Worm (Caenorhabditis elegans): ENCODE data around the gene C01G10.5.
"Not testable (repeated sequence)": the region's sequence is repeated elsewhere in the genome, so short reads cannot be mapped to it uniquely, and the experiment has no call there.

The C01G10.5 gene

ce11 chrV:15089438-15089837, at the start of gene C01G10.5, which contains the start of gene C01G10.4:
Gene C01G10.5 (minus strand): TSS chrV:15089538.
Gene C01G10.4 (plus strand): TSS chrV:15089740.
- no peak for TF ChIP-seq unc-62 (GFP tag; optimal IDR thresholded peaks at IDR 0.05)

DNA sequence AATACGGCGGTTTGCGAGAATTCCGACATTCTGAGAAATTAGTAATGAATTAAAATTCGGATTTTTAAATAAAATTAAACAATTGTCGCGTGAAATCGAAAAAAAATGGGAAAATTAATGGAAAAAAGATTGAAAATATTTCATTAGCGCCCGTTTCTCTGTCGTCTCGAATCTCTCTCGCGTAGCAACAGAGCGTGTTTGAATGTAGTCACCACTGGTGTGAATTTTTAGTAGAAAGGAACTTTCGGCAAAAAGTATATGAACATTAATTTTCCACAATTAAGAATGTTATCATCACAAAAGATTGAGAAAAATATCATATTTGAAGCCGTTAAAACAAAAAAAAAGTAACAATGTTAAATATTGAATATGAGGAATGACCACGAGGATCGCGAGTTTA, 47.4 kb upstream of the C01G10.5 start, which contains the start of gene aipl-1:
Gene aipl-1 (minus strand): TSS at position 30 of the 400 bp plus-strand sequence.
- no peak for TF ChIP-seq unc-62 (GFP tag; optimal IDR thresholded peaks at IDR 0.05)

DNA sequence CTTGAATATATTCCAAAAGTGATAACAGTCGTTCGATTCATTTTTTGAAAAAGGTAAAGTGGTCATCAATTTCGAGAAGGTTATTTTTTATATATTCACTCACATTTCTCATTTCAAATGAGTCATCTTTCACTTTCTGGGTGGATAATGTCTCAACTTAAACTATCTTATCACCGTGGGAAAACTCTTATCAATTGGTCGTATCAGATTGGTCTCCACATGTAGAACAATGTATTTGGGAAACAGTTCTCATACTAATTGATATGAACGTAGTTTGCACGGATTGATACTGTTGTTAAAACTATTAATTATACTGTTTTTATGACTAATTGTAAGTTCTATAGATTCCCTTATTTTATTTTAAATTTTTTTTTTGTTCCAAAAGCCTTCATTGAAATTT, 44.5 kb upstream of the C01G10.5 start:
- TF ChIP-seq unc-62 (GFP tag; optimal IDR thresholded peaks at IDR 0.05), result no peak

DNA sequence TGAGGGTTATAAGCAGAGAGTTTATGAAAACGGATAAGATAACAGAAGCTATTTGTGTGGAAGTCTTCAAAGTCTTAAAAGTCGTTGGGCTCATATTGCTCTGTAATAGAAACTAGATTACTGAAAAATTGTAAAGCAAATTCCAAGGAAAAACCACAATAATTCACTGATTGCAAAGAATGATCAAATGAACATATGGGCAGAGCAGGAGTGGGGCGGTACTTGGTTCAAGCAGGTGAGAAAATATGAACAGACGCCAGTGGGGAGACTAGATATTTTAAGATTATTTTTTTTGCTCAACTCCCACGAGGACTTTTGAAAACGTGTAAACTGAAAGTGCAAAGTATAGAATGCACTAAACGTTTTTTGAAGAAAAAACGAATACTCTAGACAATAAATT, 43.1 kb upstream of the C01G10.5 start, which contains the start of gene str-171:
Gene str-171 (minus strand): TSS at position 101 of the 400 bp plus-strand sequence.
- no peak for TF ChIP-seq unc-62 (GFP tag; optimal IDR thresholded peaks at IDR 0.05)

ce11 chrV:15127955-15128354, 38.6 kb upstream of the C01G10.5 start, which contains the start of gene srr-7:
Gene srr-7 (plus strand): TSS chrV:15128255.
- TF ChIP-seq unc-62 (GFP tag; optimal IDR thresholded peaks at IDR 0.05), result no peak

ce11 chrV:15127413-15127812, 38.1 kb upstream of the C01G10.5 start, which contains the start of gene srj-27:
Gene srj-27 (minus strand): TSS chrV:15127513.
- no peak for TF ChIP-seq unc-62 (GFP tag; optimal IDR thresholded peaks at IDR 0.05)

DNA sequence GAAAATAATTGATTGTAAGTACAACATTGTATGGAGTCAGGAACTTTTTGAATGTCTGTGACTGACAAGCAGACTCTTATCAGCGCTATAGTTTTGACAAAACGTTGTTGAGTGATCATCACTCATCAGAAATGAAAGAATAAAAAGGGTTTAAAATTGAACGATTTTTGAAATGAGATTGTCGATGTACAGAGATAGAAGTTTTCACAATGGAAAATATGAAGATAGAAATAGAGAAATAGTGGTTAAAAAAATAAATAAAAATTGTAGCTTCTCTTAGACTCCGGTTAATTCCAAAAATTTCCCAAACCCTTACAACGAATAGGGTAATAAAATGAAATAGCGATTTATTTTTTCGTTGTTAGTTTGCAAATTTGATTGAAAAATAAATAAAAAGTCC, 35.8 kb upstream of the C01G10.5 start, which contains the start of gene ugt-30:
Gene ugt-30 (minus strand): TSS at position 101 of the 400 bp plus-strand sequence.
- TF ChIP-seq unc-62 (GFP tag; optimal IDR thresholded peaks at IDR 0.05), result not testable (repeated sequence)

ce11 chrV:15119517-15119916, 30.2 kb upstream of the C01G10.5 start, which contains the start of gene flor-1:
Gene flor-1 (minus strand): TSS chrV:15119617.
- TF ChIP-seq unc-62 (GFP tag; optimal IDR thresholded peaks at IDR 0.05), result no peak

- TF ChIP-seq unc-62 (GFP tag; optimal IDR thresholded peaks at IDR 0.05), result not testable (repeated sequence)
Measured at ce11 chrV:15115968-15116367, 26.6 kb upstream of the C01G10.5 start, which contains the start of gene T01G5.8. Gene T01G5.8 (plus strand): TSS chrV:15116268.

DNA sequence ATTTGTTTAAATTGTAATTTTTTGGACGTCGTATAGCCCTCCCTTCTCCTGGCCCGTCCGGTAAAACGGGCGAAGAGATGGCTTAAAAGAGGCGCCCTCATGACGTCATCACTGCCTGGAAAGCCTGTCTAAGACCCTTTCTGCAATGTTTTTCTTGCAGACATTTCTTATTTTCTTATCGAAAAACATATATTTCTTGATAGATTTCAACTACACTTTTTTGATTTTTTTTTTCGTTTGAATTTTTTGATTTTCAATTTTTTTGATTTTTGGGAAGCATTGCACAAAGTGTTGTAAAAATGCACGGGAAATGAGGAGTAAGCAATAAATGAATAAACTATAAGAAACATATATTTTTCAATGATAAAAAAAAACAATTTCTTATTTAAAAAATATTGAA, 24.7 kb upstream of the C01G10.5 start, which contains the start of gene T01G5.6:
Gene T01G5.6 (minus strand): TSS at position 101 of the 400 bp plus-strand sequence.
- no peak for TF ChIP-seq unc-62 (GFP tag; optimal IDR thresholded peaks at IDR 0.05)

DNA sequence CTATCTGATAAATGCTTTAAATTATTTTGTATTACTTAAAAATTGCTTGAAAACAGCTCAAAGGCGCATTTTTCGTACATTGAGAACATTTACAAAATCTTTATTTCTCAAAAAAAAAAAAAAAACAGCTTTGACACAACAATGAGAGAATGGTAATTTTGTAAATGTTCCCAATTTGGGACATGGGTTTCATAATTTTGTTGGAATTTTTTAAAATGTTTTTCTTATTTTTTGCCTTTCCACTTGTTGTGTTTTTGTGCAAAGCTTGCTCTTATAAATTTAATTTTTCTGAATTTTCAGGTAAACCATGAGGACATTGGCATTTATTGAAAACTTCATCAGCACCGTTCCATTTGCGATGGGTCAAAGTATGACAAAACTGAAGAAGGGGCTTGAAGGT, 22.3 kb upstream of the C01G10.5 start, which contains the start of gene T01G5.7:
Gene T01G5.7 (plus strand): TSS at position 301 of the 400 bp plus-strand sequence.
- no peak for TF ChIP-seq unc-62 (GFP tag; optimal IDR thresholded peaks at IDR 0.05)

ce11 chrV:15109260-15109659, 19.9 kb upstream of the C01G10.5 start, which contains the start of gene Y75B12A.2:
Gene Y75B12A.2 (plus strand): TSS chrV:15109560.
- TF ChIP-seq unc-62 (GFP tag; optimal IDR thresholded peaks at IDR 0.05), result no peak

DNA sequence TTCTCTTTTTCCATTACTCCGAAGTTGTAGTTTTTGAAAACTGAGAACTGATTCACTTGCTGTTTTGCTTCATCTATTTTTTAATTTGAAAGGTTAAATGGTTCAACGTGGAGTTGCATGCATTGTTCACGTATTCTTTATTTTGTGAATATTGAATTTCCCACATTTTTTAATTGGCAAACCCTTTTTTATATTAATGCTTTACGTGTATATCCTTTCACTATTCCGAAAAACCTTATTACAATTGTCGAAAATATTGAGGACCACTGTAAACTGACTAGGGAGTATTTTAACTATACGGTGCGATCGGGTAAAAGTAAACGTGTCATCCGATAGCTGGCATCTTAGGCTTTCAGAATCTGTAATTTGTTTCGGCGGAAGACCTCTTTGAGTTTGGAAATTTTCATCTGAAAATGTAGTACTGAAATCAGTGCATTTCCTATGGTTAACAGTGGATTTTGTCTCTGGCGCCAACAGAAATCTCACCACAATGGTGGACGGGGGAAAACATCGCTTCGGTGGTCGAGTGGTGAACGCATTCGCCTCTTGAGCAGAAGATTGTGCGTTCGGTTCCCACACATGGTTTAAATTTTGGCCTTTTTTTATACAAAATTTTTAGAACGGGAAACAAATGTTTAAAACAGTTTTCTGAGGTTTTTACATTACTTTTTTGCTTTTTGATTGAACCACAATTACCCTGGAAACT, 16.7 kb upstream of the C01G10.5 start, which contains the start of gene C01G10.14:
Gene C01G10.14 (minus strand): TSS at position 51 of the 706 bp plus-strand sequence.
- TF ChIP-seq unc-62 (GFP tag; optimal IDR thresholded peaks at IDR 0.05), result not testable (repeated sequence)

ce11 chrV:15099447-15099846, 10.1 kb upstream of the C01G10.5 start, which contains the start of gene C01G10.1:
Gene C01G10.1 (plus strand): TSS chrV:15099747.
- no peak for TF ChIP-seq unc-62 (GFP tag; optimal IDR thresholded peaks at IDR 0.05)

DNA sequence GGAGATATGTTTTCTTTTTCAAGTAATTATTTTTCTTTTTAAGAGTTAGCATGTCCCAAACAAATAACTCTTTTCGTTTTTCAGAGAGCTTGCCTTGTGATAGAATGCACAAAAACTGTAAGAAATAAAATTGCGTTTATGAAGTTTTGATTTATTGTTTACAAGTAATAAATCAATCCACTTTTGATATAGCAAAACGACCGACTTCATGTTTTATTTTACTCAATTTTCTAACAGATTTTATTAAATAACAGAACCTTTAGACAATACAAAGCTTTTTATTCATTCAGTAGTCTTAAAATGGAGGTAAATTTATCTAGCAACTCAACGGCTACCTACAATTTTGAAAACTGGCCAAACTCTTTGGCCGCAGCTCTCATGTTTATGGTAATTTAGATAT, 5.4 kb upstream of the C01G10.5 start, which contains the start of gene srx-78:
Gene srx-78 (plus strand): TSS at position 301 of the 400 bp plus-strand sequence.
- no peak for TF ChIP-seq unc-62 (GFP tag; optimal IDR thresholded peaks at IDR 0.05)

DNA sequence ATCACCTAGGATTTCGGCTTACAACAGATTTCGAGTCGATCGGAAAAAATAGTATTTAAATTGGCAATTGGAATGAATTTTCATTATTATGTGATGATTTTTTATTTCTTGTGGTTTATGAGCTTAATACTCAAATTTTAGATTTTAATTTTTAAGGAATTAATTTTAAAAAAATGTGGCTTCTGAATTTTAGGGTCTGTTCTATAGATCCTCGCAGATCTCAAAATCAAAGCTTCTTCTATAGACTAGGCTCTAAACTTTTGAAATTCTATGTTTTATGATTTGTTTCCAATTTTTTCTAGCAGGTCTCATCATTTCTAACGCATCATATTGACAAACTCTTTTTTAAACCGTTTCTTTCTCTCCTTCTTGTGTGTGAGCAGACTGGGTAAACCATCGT, 3.3 kb upstream of the C01G10.5 start, which contains the start of gene txt-12:
Gene txt-12 (plus strand): TSS at position 301 of the 400 bp plus-strand sequence.
- TF ChIP-seq unc-62 (GFP tag; optimal IDR thresholded peaks at IDR 0.05), result no peak
